Worm (Caenorhabditis elegans) whole organism, L4 larva: ENCODE measurements around the gene alkb-1.

Experiments
- ceh-44 ChIP-seq: fragments of 200-800 bp; sonication (Bioruptor generic); IDR thresholded peaks from 2 replicates; pipeline ENCODE4 v1.3.6; 2022; ENCODE audit warnings: missing genetic modification reagents, missing genetic modification characterization, missing compliant biosample characterization
- lin-29 ChIP-seq: fragments of 200-800 bp; sonication (Bioruptor generic); IDR thresholded peaks from 2 replicates; pipeline ENCODE4 v1.3.6; 2022; ENCODE audit warnings: missing genetic modification reagents, missing genetic modification characterization, missing compliant biosample characterization
- nhr-111 ChIP-seq: fragments of 200-800 bp; sonication (Bioruptor generic); optimal IDR thresholded peaks from 2 replicates; lab custom pipeline; 2018; ENCODE audit warnings: mild to moderate bottlenecking, missing genetic modification characterization, missing compliant biosample characterization
- nhr-237 ChIP-seq: sonication (generic microtip); optimal IDR thresholded peaks from 2 replicates; lab custom pipeline; 2017; ENCODE audit warnings: missing biosample characterization, missing genetic modification characterization
- pha-4 ChIP-seq, 2 experiments: fragments of 150-350 bp in 1 of 2; fragments of 200-800 bp in 1 of 2; sonication (Bioruptor generic) in 1 of 2; IDR thresholded peaks in 1 of 2; optimal IDR thresholded peaks in 1 of 2; 2 replicates each; pipeline versions ENCODE4 v1.3.6 to Lab custom; 2014 to 2022; ENCODE audit warnings: missing genetic modification characterization in 2 of 2, missing genetic modification reagents in 2 of 2, missing biosample characterization in 1 of 2, missing compliant biosample characterization in 1 of 2
- pqm-1 ChIP-seq: sonication (generic microtip); optimal IDR thresholded peaks from 2 replicates; lab custom pipeline; 2017; ENCODE audit warnings: missing biosample characterization, missing genetic modification characterization
- unc-130 ChIP-seq: sonication (generic microtip); optimal IDR thresholded peaks from 2 replicates; lab custom pipeline; 2016; ENCODE audit warnings: missing genetic modification reagents, missing genetic modification characterization, missing compliant biosample characterization

DNA sequence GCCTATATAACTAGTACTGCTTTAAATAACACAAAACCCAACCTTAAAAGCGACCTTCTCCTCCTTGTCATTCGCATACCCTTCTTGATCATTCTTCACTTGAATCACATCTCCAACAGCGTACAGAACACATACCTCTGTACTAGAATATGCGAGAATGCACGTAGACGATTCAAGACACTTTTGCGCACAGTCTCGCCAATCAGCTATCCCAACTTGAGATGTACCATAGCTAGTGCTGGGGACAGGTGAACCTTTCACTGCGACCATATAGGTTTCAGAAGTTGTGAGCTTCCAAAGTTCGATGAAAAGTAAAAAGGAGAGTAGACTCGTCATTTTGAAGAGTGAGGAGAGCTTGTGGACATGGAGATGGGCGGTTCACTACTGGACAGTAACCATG, 14.5 kb upstream of the alkb-1 start, which contains the start of gene F54D12.8:
- TF ChIP-seq nhr-111 (GFP tag; lab: Kevin White, UChicago) (no peak), pqm-1 (tag; lab: Kevin White, UChicago) (no peak), pha-4 (GFP tag; IDR thresholded peaks at IDR 0.05; lab: Robert Waterston, UW) (no peak), pha-4 (tag; optimal IDR thresholded peaks at IDR 0.05; lab: Kevin White, UChicago) (no peak), lin-29 (GFP tag; lab: Robert Waterston, UW) (no peak), nhr-237 (tag; lab: Kevin White, UChicago) (no peak), unc-130 (no peak), ceh-44 (GFP tag; lab: Robert Waterston, UW) (no peak)
